2 fruit fly cellular contexts compared by ENCODE assay signal in the genomic region with DNA sequence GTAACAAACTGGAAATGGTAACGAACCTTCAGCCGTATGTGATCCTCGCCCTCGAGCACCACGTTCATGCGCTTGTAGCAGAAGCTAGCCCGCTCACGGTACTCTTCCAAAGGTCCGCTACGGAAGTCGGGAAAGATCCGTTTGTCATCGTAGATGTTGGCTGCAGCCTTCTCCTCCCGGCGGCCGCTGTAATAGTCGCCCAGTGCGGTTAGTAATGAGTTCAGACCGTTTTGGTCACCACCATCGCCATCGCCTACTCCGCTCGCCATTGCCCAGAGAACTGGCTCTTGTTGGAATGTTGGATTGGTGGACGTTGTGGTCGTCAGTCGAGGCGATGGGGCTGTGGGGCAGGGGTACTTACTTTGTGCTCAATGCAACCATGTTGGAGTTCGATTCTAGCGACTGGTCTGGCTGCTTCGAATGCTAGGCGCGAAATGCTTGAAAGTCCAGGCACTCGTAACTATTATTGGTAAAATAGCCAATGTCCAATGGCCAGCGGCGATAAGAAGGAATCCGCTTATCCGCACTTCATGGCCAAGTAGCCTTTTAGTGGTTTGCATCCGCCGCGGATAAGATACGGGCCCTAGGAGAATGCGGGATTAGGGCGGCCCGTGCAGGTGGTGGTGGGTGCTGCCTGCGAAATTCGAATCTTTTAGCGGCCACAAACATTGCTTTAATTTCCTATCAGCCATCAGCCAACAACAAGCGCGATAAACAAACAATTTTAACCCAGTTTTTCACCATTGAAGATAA.
TF ChIP-seq lines count a peak whose summit lies in the region.

No protein-coding gene starts in this region.

TF ChIP-seq in whole organism, embryonic, 481 proteins besides CTCF, POLR2A, EP300 and RAD21 (continued from another document and continues in another):
- TF ChIP-seq usp (GFP tag; optimal IDR thresholded peaks at IDR 0.05; lab: Kevin White, UChicago): no peak
- TF ChIP-seq crol (GFP tag; IDR thresholded peaks at IDR 0.05; lab: Robert Waterston, UW): peak; percentile 84
- peak; percentile 68 for TF ChIP-seq sd (tag; optimal IDR thresholded peaks at IDR 0.05; lab: Kevin White, UChicago)
- no peak for TF ChIP-seq corto (GFP tag; optimal IDR thresholded peaks at IDR 0.05; lab: Kevin White, UChicago)
- TF ChIP-seq Rfx (GFP tag; IDR thresholded peaks at IDR 0.05; lab: Robert Waterston, UW): no peak
- no peak for TF ChIP-seq CG4328 (GFP tag; optimal IDR thresholded peaks at IDR 0.05; lab: Kevin White, UChicago)
- TF ChIP-seq CG17385 (GFP tag; optimal IDR thresholded peaks at IDR 0.05; lab: Kevin White, UChicago): no peak
- TF ChIP-seq Trl (optimal IDR thresholded peaks at IDR 0.05; lab: Kevin White, UChicago): no peak
- no peak for TF ChIP-seq Trl (GFP tag; optimal IDR thresholded peaks at IDR 0.05; lab: Kevin White, UChicago)
- TF ChIP-seq pzg (GFP tag; optimal IDR thresholded peaks at IDR 0.05; lab: Kevin White, UChicago): peak; percentile 5
- TF ChIP-seq CG12155 (GFP tag; optimal IDR thresholded peaks at IDR 0.05; lab: Kevin White, UChicago): no peak
- TF ChIP-seq CG5180 (GFP tag; optimal IDR thresholded peaks at IDR 0.05; lab: Kevin White, UChicago): peak; percentile 99
- no peak for TF ChIP-seq nerfin-1 (tag; optimal IDR thresholded peaks at IDR 0.05; lab: Kevin White, UChicago)
- no peak for TF ChIP-seq CG4820 (GFP tag; optimal IDR thresholded peaks at IDR 0.05; lab: Kevin White, UChicago)
- no peak for TF ChIP-seq otp (GFP tag; IDR thresholded peaks at IDR 0.05; lab: Robert Waterston, UW)
- TF ChIP-seq CG14965 (GFP tag; optimal IDR thresholded peaks at IDR 0.05; lab: Kevin White, UChicago; ENCODE audit: borderline replicate concordance): no peak
- no peak for TF ChIP-seq CG15696 (tag; optimal IDR thresholded peaks at IDR 0.05; lab: Kevin White, UChicago)
- TF ChIP-seq BtbVII (GFP tag; optimal IDR thresholded peaks at IDR 0.05; lab: Kevin White, UChicago): peak; percentile 18
- TF ChIP-seq ewg (GFP tag; optimal IDR thresholded peaks at IDR 0.05; lab: Kevin White, UChicago): no peak
- TF ChIP-seq Awh (GFP tag; IDR thresholded peaks at IDR 0.05; lab: Robert Waterston, UW): peak; percentile 29; the same call in 1 of the 2 replicates
- TF ChIP-seq CG31441 (GFP tag; IDR thresholded peaks at IDR 0.05; lab: Robert Waterston, UW): no peak
- TF ChIP-seq sisA (GFP tag; IDR thresholded peaks at IDR 0.05; lab: Robert Waterston, UW): no peak
- no peak for TF ChIP-seq eyg (GFP tag; optimal IDR thresholded peaks at IDR 0.05; lab: Kevin White, UChicago)
- TF ChIP-seq Meics (GFP tag; optimal IDR thresholded peaks at IDR 0.05; lab: Kevin White, UChicago): peak; percentile 3
- TF ChIP-seq sob (GFP tag; IDR thresholded peaks at IDR 0.05; lab: Robert Waterston, UW): no peak
- peak; percentile 2 for TF ChIP-seq kah (GFP tag; optimal IDR thresholded peaks at IDR 0.05; lab: Kevin White, UChicago)
- peak; percentile 34 for TF ChIP-seq CG15514 (GFP tag; optimal IDR thresholded peaks at IDR 0.05; lab: Kevin White, UChicago)
- no peak for TF ChIP-seq Fer1 (GFP tag; optimal IDR thresholded peaks at IDR 0.05; lab: Kevin White, UChicago)
- TF ChIP-seq nerfin-2 (GFP tag; IDR thresholded peaks at IDR 0.05; lab: Robert Waterston, UW; ENCODE audit: partially characterized antibody): no peak
- no peak for TF ChIP-seq sim (GFP tag; IDR thresholded peaks at IDR 0.05; lab: Robert Waterston, UW)
- TF ChIP-seq CG11093 (GFP tag; IDR thresholded peaks at IDR 0.05; lab: Robert Waterston, UW): no peak
- TF ChIP-seq CG10543 (GFP tag; optimal IDR thresholded peaks at IDR 0.05; lab: Kevin White, UChicago): peak; percentile 45
- TF ChIP-seq CG14710 (tag; optimal IDR thresholded peaks at IDR 0.05; lab: Kevin White, UChicago): no peak
- no peak for TF ChIP-seq CG15479 (GFP tag; optimal IDR thresholded peaks at IDR 0.05; lab: Kevin White, UChicago)
- TF ChIP-seq Atf-2 (GFP tag; optimal IDR thresholded peaks at IDR 0.05; lab: Kevin White, UChicago): no peak
- peak; percentile 24 for TF ChIP-seq lab (GFP tag; optimal IDR thresholded peaks at IDR 0.05; lab: Kevin White, UChicago)
- TF ChIP-seq Nf-YC (tag; optimal IDR thresholded peaks at IDR 0.05; lab: Kevin White, UChicago): no peak
- no peak for TF ChIP-seq NC2α (GFP tag; optimal IDR thresholded peaks at IDR 0.05; lab: Kevin White, UChicago)
- TF ChIP-seq CG10462 (GFP tag; optimal IDR thresholded peaks at IDR 0.05; lab: Kevin White, UChicago): no peak
- TF ChIP-seq CG8944 (GFP tag; optimal IDR thresholded peaks at IDR 0.05; lab: Kevin White, UChicago): no peak
- no peak for TF ChIP-seq Spps (tag; optimal IDR thresholded peaks at IDR 0.05; lab: Kevin White, UChicago)
- no peak for TF ChIP-seq lov (optimal IDR thresholded peaks at IDR 0.05; lab: Kevin White, UChicago)
- no peak for TF ChIP-seq lov (GFP tag; IDR thresholded peaks at IDR 0.05; lab: Robert Waterston, UW)
- no peak for TF ChIP-seq CG3163 (GFP tag; optimal IDR thresholded peaks at IDR 0.05; lab: Kevin White, UChicago)
- TF ChIP-seq CG13287 (GFP tag; IDR thresholded peaks at IDR 0.05; lab: Robert Waterston, UW; ENCODE audit: partially characterized antibody): peak; percentile 14; the same call in 1 of the 2 replicates
- no peak for TF ChIP-seq Gug (GFP tag; IDR thresholded peaks at IDR 0.05; lab: Robert Waterston, UW)
- TF ChIP-seq mld (GFP tag; IDR thresholded peaks at IDR 0.05; lab: Robert Waterston, UW; ENCODE audit: partially characterized antibody): no peak
- no peak for TF ChIP-seq CG13296 (GFP tag; optimal IDR thresholded peaks at IDR 0.05; lab: Kevin White, UChicago)
- no peak for TF ChIP-seq Sox100B (GFP tag; optimal IDR thresholded peaks at IDR 0.05; lab: Kevin White, UChicago)
- TF ChIP-seq tin (GFP tag; optimal IDR thresholded peaks at IDR 0.05; lab: Kevin White, UChicago): no peak
- TF ChIP-seq E2f1 (GFP tag; IDR thresholded peaks at IDR 0.05; lab: Robert Waterston, UW): no peak
- TF ChIP-seq Bgb (GFP tag; IDR thresholded peaks at IDR 0.05; lab: Robert Waterston, UW; ENCODE audit: partially characterized antibody): peak; percentile 10; the same call in 1 of the 2 replicates
- no peak for TF ChIP-seq CG17829 (tag; optimal IDR thresholded peaks at IDR 0.05; lab: Kevin White, UChicago)
- TF ChIP-seq CG7556 (GFP tag; optimal IDR thresholded peaks at IDR 0.05; lab: Kevin White, UChicago): no peak
- peak; percentile 40 for TF ChIP-seq ftz-f1 (GFP tag; optimal IDR thresholded peaks at IDR 0.05; lab: Kevin White, UChicago)
- no peak for TF ChIP-seq Blimp-1 (GFP tag; optimal IDR thresholded peaks at IDR 0.05; lab: Kevin White, UChicago)
- no peak for TF ChIP-seq CG4617 (GFP tag; optimal IDR thresholded peaks at IDR 0.05; lab: Kevin White, UChicago; ENCODE audit: borderline replicate concordance)
- TF ChIP-seq CG8281 (tag; optimal IDR thresholded peaks at IDR 0.05; lab: Kevin White, UChicago): no peak
- no peak for TF ChIP-seq CG16779 (GFP tag; IDR thresholded peaks at IDR 0.05; lab: Robert Waterston, UW)
- TF ChIP-seq z (GFP tag; IDR thresholded peaks at IDR 0.05; lab: Robert Waterston, UW): no peak
- TF ChIP-seq CG30020 (tag; optimal IDR thresholded peaks at IDR 0.05; lab: Kevin White, UChicago): no peak
- no peak for TF ChIP-seq ken (GFP tag; IDR thresholded peaks at IDR 0.05; lab: Robert Waterston, UW)
- peak; percentile 85 for TF ChIP-seq exex (tag; optimal IDR thresholded peaks at IDR 0.05; lab: Kevin White, UChicago)

TF ChIP-seq in whole organism, prepupa, 60 proteins besides CTCF, POLR2A, EP300 and RAD21 (continued from another document):
- TF ChIP-seq fd85E (GFP tag; optimal IDR thresholded peaks at IDR 0.05; lab: Kevin White, UChicago) (no peak), CG6854 (GFP tag; optimal IDR thresholded peaks at IDR 0.05; lab: Kevin White, UChicago) (peak; percentile 33), Sox102F (GFP tag; optimal IDR thresholded peaks at IDR 0.05; lab: Kevin White, UChicago) (no peak)
